Fruit fly (Drosophila melanogaster): Measurements from ENCODE around the gene Aven.

The Aven gene

dm6 chrX:12591223-12592120, 38.0 kb downstream of the Aven start (continued):
- TF ChIP-seq CG8632 (GFP tag; optimal IDR thresholded peaks at IDR 0.05) (peak; percentile 68), Ets96B (tag; optimal IDR thresholded peaks at IDR 0.05) (peak; percentile 51), Sox14 (GFP tag; optimal IDR thresholded peaks at IDR 0.05) (peak; percentile 85), CG16779 (tag; optimal IDR thresholded peaks at IDR 0.05) (peak; percentile 43), CG4318 (GFP tag; optimal IDR thresholded peaks at IDR 0.05) (peak; percentile 81), OdsH (GFP tag; optimal IDR thresholded peaks at IDR 0.05) (peak; percentile 80), Blimp-1 (GFP tag; optimal IDR thresholded peaks at IDR 0.05) (peak; percentile 38), ss (GFP tag; optimal IDR thresholded peaks at IDR 0.05) (peak; percentile 19 to 76), esn (GFP tag; optimal IDR thresholded peaks at IDR 0.05) (peak; percentile 85), salr (GFP tag; optimal IDR thresholded peaks at IDR 0.05) (peak in 1 of 2 experiments; percentile 82)

- TF ChIP-seq Eip78C (GFP tag) (peak; percentile 71), CG11762 (GFP tag; optimal IDR thresholded peaks at IDR 0.05; ENCODE audit: insufficient read depth) (no peak)
These were observed 45.5 kb downstream of the Aven start for dm6 chrX:12583870-12584390.

- TF ChIP-seq acj6 (GFP tag; optimal IDR thresholded peaks at IDR 0.05) (peak; percentile 37), CG34406 (GFP tag; optimal IDR thresholded peaks at IDR 0.05) (no peak), net (GFP tag; optimal IDR thresholded peaks at IDR 0.05) (peak; percentile 11), Blimp-1 (GFP tag; optimal IDR thresholded peaks at IDR 0.05) (no peak), dsx (GFP tag; optimal IDR thresholded peaks at IDR 0.05; ENCODE audit: poor library complexity, severe bottlenecking) (peak; percentile 40), Hr4 (GFP tag; optimal IDR thresholded peaks at IDR 0.05) (no peak), pdm3 (GFP tag; optimal IDR thresholded peaks at IDR 0.05) (no peak), CG4318 (GFP tag; optimal IDR thresholded peaks at IDR 0.05) (peak; percentile 36), CG7368 (GFP tag; optimal IDR thresholded peaks at IDR 0.05) (no peak), Ets21C (GFP tag; optimal IDR thresholded peaks at IDR 0.05) (peak; percentile 5), eg (GFP tag; IDR thresholded peaks at IDR 0.05) (peak; percentile 68), Gug (GFP tag; IDR thresholded peaks at IDR 0.05) (no peak), Hr38 (GFP tag; optimal IDR thresholded peaks at IDR 0.05) (no peak), Eip78C (GFP tag) (peak; percentile 47), OdsH (GFP tag; optimal IDR thresholded peaks at IDR 0.05) (peak; percentile 19), CG9139 (GFP tag; optimal IDR thresholded peaks at IDR 0.05) (peak; percentile 63), fkh (GFP tag; optimal IDR thresholded peaks at IDR 0.05) (peak; percentile 42), Hr39 (GFP tag; optimal IDR thresholded peaks at IDR 0.05) (peak; percentile 6), CG6163 (GFP tag; IDR thresholded peaks at IDR 0.05) (peak; percentile 66; the same call in 2 of the 3 replicates), CG11902 (GFP tag; optimal IDR thresholded peaks at IDR 0.05) (no peak), salr (GFP tag; optimal IDR thresholded peaks at IDR 0.05) (peak in 1 of 2 experiments; percentile 14), dac (GFP tag; optimal IDR thresholded peaks at IDR 0.05) (no peak), fd85E (GFP tag; optimal IDR thresholded peaks at IDR 0.05) (no peak), vri (GFP tag; optimal IDR thresholded peaks at IDR 0.05) (peak; percentile 72), CG8319 (GFP tag; optimal IDR thresholded peaks at IDR 0.05) (no peak), esn (GFP tag; optimal IDR thresholded peaks at IDR 0.05) (peak; percentile 38), Eip75B (GFP tag; optimal IDR thresholded peaks at IDR 0.05) (peak; percentile 39), CG8119 (GFP tag; IDR thresholded peaks at IDR 0.05) (peak; percentile 42; the same call in 1 of the 3 replicates), ss (GFP tag; optimal IDR thresholded peaks at IDR 0.05) (peak; percentile 36 to 79), fd59A (GFP tag; optimal IDR thresholded peaks at IDR 0.05) (no peak), CG11294 (GFP tag; IDR thresholded peaks at IDR 0.05) (no peak), CG6276 (GFP tag; optimal IDR thresholded peaks at IDR 0.05) (no peak), CG6854 (GFP tag; optimal IDR thresholded peaks at IDR 0.05) (peak; percentile 82), CG31627 (GFP tag; optimal IDR thresholded peaks at IDR 0.05) (peak; percentile 24), topi (GFP tag; optimal IDR thresholded peaks at IDR 0.05) (no peak), Eip93F (GFP tag; optimal IDR thresholded peaks at IDR 0.05) (no peak), CG1621 (tag; optimal IDR thresholded peaks at IDR 0.05) (peak; percentile 53)
These were observed 46.2 kb downstream of the Aven start, which contains the start of gene Pits for dm6 chrX:12582984-12583869. Pits (minus strand) TSS chrX:12583193.

Data from whole organism, prepupa.